Worm (Caenorhabditis elegans) whole organism, mixed stage, embryonic: ENCODE results near the gene flp-17.

Source experiments
- M03D4.4 ChIP-seq: sonication (generic microtip); optimal IDR thresholded peaks from 2 replicates; lab custom pipeline; 2017; ENCODE audit warnings: mild to moderate bottlenecking, missing genetic modification characterization, missing compliant biosample characterization
- bed-3 ChIP-seq: fragments of 200-800 bp; sonication (Bioruptor generic); optimal IDR thresholded peaks from 3 replicates; lab custom pipeline; 2018; ENCODE audit warnings: mild to moderate bottlenecking, missing genetic modification characterization, moderate library complexity, missing compliant biosample characterization
- blmp-1 ChIP-seq: fragments of 150-350 bp; optimal IDR thresholded peaks from 2 replicates; lab custom pipeline; 2014; ENCODE audit warnings: missing biosample characterization, missing genetic modification characterization
- ceh-43 ChIP-seq: fragments of 200-800 bp; sonication (Bioruptor generic); optimal IDR thresholded peaks from 2 replicates; lab custom pipeline; 2018; ENCODE audit warnings: mild to moderate bottlenecking, missing genetic modification characterization, moderate library complexity, missing compliant biosample characterization
- ceh-83 ChIP-seq: fragments of 200-800 bp; sonication (Bioruptor generic); optimal IDR thresholded peaks from 2 replicates; lab custom pipeline; 2018; ENCODE audit warnings: mild to moderate bottlenecking, missing genetic modification characterization, missing compliant biosample characterization
- ces-1 ChIP-seq: fragments of 150-350 bp; optimal IDR thresholded peaks from 2 replicates; lab custom pipeline; 2014; ENCODE audit warnings: missing biosample characterization, missing genetic modification reagents, missing genetic modification characterization
- cnd-1 ChIP-seq: fragments of 200-800 bp; sonication (Bioruptor generic); optimal IDR thresholded peaks from 2 replicates; lab custom pipeline; 2018; ENCODE audit warnings: mild to moderate bottlenecking, missing genetic modification characterization, missing compliant biosample characterization
- drap-1 ChIP-seq: fragments of 200-800 bp; sonication (Bioruptor generic); optimal IDR thresholded peaks from 3 replicates; lab custom pipeline; 2018; ENCODE audit warnings: mild to moderate bottlenecking, missing genetic modification characterization, missing compliant biosample characterization
- elt-1 ChIP-seq: sonication (generic microtip); optimal IDR thresholded peaks from 2 replicates; lab custom pipeline; 2017; ENCODE audit warnings: missing genetic modification characterization, mild to moderate bottlenecking, missing compliant biosample characterization, antibody characterized with exemption, moderate library complexity, borderline replicate concordance; ENCODE audit not compliant: insufficient read depth
- elt-3 ChIP-seq: fragments of 150-350 bp; optimal IDR thresholded peaks from 2 replicates; lab custom pipeline; 2014; ENCODE audit warnings: missing biosample characterization, missing genetic modification characterization
- flh-1 ChIP-seq: fragments of 200-800 bp; sonication (Bioruptor generic); optimal IDR thresholded peaks from 2 replicates; lab custom pipeline; 2018; ENCODE audit warnings: mild to moderate bottlenecking, missing genetic modification characterization, moderate library complexity, missing compliant biosample characterization
- hlh-1 ChIP-seq: fragments of 150-350 bp; optimal IDR thresholded peaks from 2 replicates; lab custom pipeline; 2014; ENCODE audit warnings: missing biosample characterization, missing genetic modification reagents, missing genetic modification characterization
- lin-13 ChIP-seq: fragments of 150-350 bp; optimal IDR thresholded peaks from 2 replicates; lab custom pipeline; 2014; ENCODE audit warnings: missing biosample characterization, missing genetic modification characterization
- lin-32 ChIP-seq: fragments of 200-800 bp; sonication (Bioruptor generic); optimal IDR thresholded peaks from 2 replicates; lab custom pipeline; 2018; ENCODE audit warnings: mild to moderate bottlenecking, missing genetic modification characterization, missing compliant biosample characterization
- lsy-2 ChIP-seq: fragments of 150-350 bp; optimal IDR thresholded peaks from 2 replicates; lab custom pipeline; 2014; ENCODE audit warnings: missing biosample characterization, missing genetic modification characterization
- mab-5 ChIP-seq: fragments of 150-350 bp; optimal IDR thresholded peaks from 2 replicates; lab custom pipeline; 2014; ENCODE audit warnings: missing biosample characterization, missing genetic modification characterization
- mep-1 ChIP-seq: fragments of 150-350 bp; optimal IDR thresholded peaks from 2 replicates; lab custom pipeline; 2017; ENCODE audit warnings: missing biosample characterization, missing genetic modification reagents, missing genetic modification characterization, inconsistent platforms
- mls-2 ChIP-seq: sonication (generic microtip); optimal IDR thresholded peaks from 2 replicates; lab custom pipeline; 2016; ENCODE audit warnings: mild to moderate bottlenecking, missing genetic modification characterization, moderate library complexity, missing compliant biosample characterization
- nhr-12 ChIP-seq: fragments of 150-350 bp; optimal IDR thresholded peaks from 2 replicates; lab custom pipeline; 2014; ENCODE audit warnings: missing biosample characterization, missing genetic modification characterization
- nhr-2 ChIP-seq: fragments of 150-350 bp; optimal IDR thresholded peaks from 2 replicates; lab custom pipeline; 2014; ENCODE audit warnings: missing biosample characterization, missing genetic modification characterization
- nhr-237 ChIP-seq: fragments of 150-350 bp; optimal IDR thresholded peaks from 2 replicates; lab custom pipeline; 2014; ENCODE audit warnings: missing biosample characterization, missing genetic modification characterization
- nhr-28 ChIP-seq: fragments of 150-350 bp; optimal IDR thresholded peaks from 2 replicates; lab custom pipeline; 2014; ENCODE audit warnings: missing biosample characterization, missing genetic modification characterization
- nhr-76 ChIP-seq: sonication (generic microtip); optimal IDR thresholded peaks from 2 replicates; lab custom pipeline; 2017; ENCODE audit warnings: missing biosample characterization, missing genetic modification characterization
- pha-4 ChIP-seq: fragments of 150-350 bp; optimal IDR thresholded peaks from 2 replicates; lab custom pipeline; 2018; ENCODE audit warnings: missing biosample characterization, missing genetic modification reagents, missing genetic modification characterization
- sem-2 ChIP-seq: fragments of 200-800 bp; sonication (Bioruptor generic); optimal IDR thresholded peaks from 2 replicates; lab custom pipeline; 2018; ENCODE audit warnings: mild to moderate bottlenecking, missing genetic modification characterization, missing compliant biosample characterization
- snpc-4 ChIP-seq: fragments of 150-350 bp; optimal IDR thresholded peaks from 2 replicates; lab custom pipeline; 2014; ENCODE audit warnings: missing biosample characterization, missing genetic modification characterization
- sptf-1 ChIP-seq: sonication (generic microtip); optimal IDR thresholded peaks from 2 replicates; lab custom pipeline; 2017; ENCODE audit warnings: mild to moderate bottlenecking, missing genetic modification characterization, moderate library complexity, missing compliant biosample characterization
- tbx-8 ChIP-seq: fragments of 200-800 bp; sonication (Bioruptor generic); optimal IDR thresholded peaks from 2 replicates; lab custom pipeline; 2018; ENCODE audit warnings: mild to moderate bottlenecking, missing genetic modification characterization, moderate library complexity, missing compliant biosample characterization
- unc-120 ChIP-seq: sonication (generic microtip); optimal IDR thresholded peaks from 2 replicates; lab custom pipeline; 2017; ENCODE audit warnings: missing genetic modification characterization, missing compliant biosample characterization; ENCODE audit not compliant: poor library complexity, severe bottlenecking
- unc-39 ChIP-seq: fragments of 150-350 bp; optimal IDR thresholded peaks from 2 replicates; lab custom pipeline; 2014; ENCODE audit warnings: missing biosample characterization, missing genetic modification characterization
- unc-62 ChIP-seq: fragments of 150-350 bp; optimal IDR thresholded peaks from 2 replicates; lab custom pipeline; 2014; ENCODE audit warnings: missing biosample characterization, missing genetic modification reagents, missing genetic modification characterization
- zip-8 ChIP-seq: fragments of 150-350 bp; optimal IDR thresholded peaks from 2 replicates; lab custom pipeline; 2014; ENCODE audit warnings: missing biosample characterization, missing genetic modification characterization
- ztf-11 ChIP-seq: fragments of 150-350 bp; optimal IDR thresholded peaks from 2 replicates; lab custom pipeline; 2014; ENCODE audit warnings: missing biosample characterization, missing genetic modification characterization

Gene flp-17

ce11 chrIV:17179071-17179470 lies 12.6 kb downstream of the flp-17 start:
- TF ChIP-seq ztf-11 (tag; lab: Kevin White, UChicago) (no peak), flh-1 (GFP tag; lab: Kevin White, UChicago) (no peak), unc-62 (no peak), lin-13 (tag; lab: Kevin White, UChicago) (no peak), zip-8 (tag; lab: Kevin White, UChicago) (no peak), nhr-76 (tag; lab: Kevin White, UChicago) (no peak), ceh-43 (GFP tag; lab: Kevin White, UChicago) (no peak), mep-1 (tag; lab: Kevin White, UChicago) (no peak), pha-4 (tag; lab: Kevin White, UChicago) (no peak), unc-120 (tag; lab: Kevin White, UChicago) (no peak), lsy-2 (tag; lab: Kevin White, UChicago) (no peak), elt-3 (tag; lab: Kevin White, UChicago) (no peak)

ce11 chrIV:17176177-17176576 lies 15.5 kb downstream of the flp-17 start, which contains the start of gene C52D10.3:
Gene C52D10.3 (plus strand): TSS chrIV:17176477.
- no peak for TF ChIP-seq nhr-12 (tag; lab: Kevin White, UChicago)
- TF ChIP-seq bed-3 (GFP tag; lab: Kevin White, UChicago): no peak
- TF ChIP-seq elt-1 (tag; lab: Kevin White, UChicago): no peak
- TF ChIP-seq sptf-1 (tag; lab: Kevin White, UChicago): no peak

ce11 chrIV:17174980-17175379 lies 16.7 kb downstream of the flp-17 start:
- TF ChIP-seq ces-1 (GFP tag; lab: Kevin White, UChicago): no peak
- no peak for TF ChIP-seq flh-1 (GFP tag; lab: Kevin White, UChicago)
- no peak for TF ChIP-seq ztf-11 (tag; lab: Kevin White, UChicago)
- no peak for TF ChIP-seq blmp-1 (tag; lab: Kevin White, UChicago)
- TF ChIP-seq nhr-76 (tag; lab: Kevin White, UChicago): no peak
- no peak for TF ChIP-seq nhr-28 (tag; lab: Kevin White, UChicago)
- TF ChIP-seq ceh-43 (GFP tag; lab: Kevin White, UChicago): no peak
- TF ChIP-seq, all 35 proteins: peak for 0

ce11 chrIV:17174087-17174486 lies 17.6 kb downstream of the flp-17 start:
- TF ChIP-seq mep-1 (tag; lab: Kevin White, UChicago) (no peak), unc-62 (no peak), elt-1 (tag; lab: Kevin White, UChicago) (no peak), blmp-1 (tag; lab: Kevin White, UChicago) (no peak), lsy-2 (tag; lab: Kevin White, UChicago) (no peak), nhr-76 (tag; lab: Kevin White, UChicago) (no peak), ceh-43 (GFP tag; lab: Kevin White, UChicago) (no peak), M03D4.4 (tag; lab: Kevin White, UChicago) (no peak), ztf-11 (tag; lab: Kevin White, UChicago) (no peak), unc-120 (tag; lab: Kevin White, UChicago) (no peak), nhr-237 (tag; lab: Kevin White, UChicago) (no peak), elt-3 (tag; lab: Kevin White, UChicago) (no peak), nhr-28 (tag; lab: Kevin White, UChicago) (no peak), nhr-12 (tag; lab: Kevin White, UChicago) (no peak), snpc-4 (tag; lab: Kevin White, UChicago) (no peak)
- TF ChIP-seq, all 35 proteins: peak for 0

- TF ChIP-seq tbx-8 (GFP tag; lab: Kevin White, UChicago) (no peak), lin-13 (tag; lab: Kevin White, UChicago) (no peak), ztf-11 (tag; lab: Kevin White, UChicago) (no peak), flh-1 (GFP tag; lab: Kevin White, UChicago) (no peak), ceh-83 (GFP tag; lab: Kevin White, UChicago) (no peak), drap-1 (no peak), mab-5 (no peak), unc-39 (no peak), nhr-2 (no peak), lin-32 (GFP tag; lab: Kevin White, UChicago) (no peak), nhr-76 (tag; lab: Kevin White, UChicago) (no peak), nhr-12 (tag; lab: Kevin White, UChicago) (no peak), zip-8 (tag; lab: Kevin White, UChicago) (no peak), elt-1 (tag; lab: Kevin White, UChicago) (no peak), hlh-1 (tag; lab: Kevin White, UChicago) (no peak), cnd-1 (tag; lab: Kevin White, UChicago) (no peak), elt-3 (tag; lab: Kevin White, UChicago) (no peak), sem-2 (GFP tag; lab: Kevin White, UChicago) (no peak), ceh-43 (GFP tag; lab: Kevin White, UChicago) (no peak), mls-2 (tag; lab: Kevin White, UChicago) (no peak)
These were observed 20.0 kb downstream of the flp-17 start for ce11 chrIV:17171732-17172131.
